Fruit fly (Drosophila melanogaster): ENCODE data around the gene CG13028.

CG13028 gene

DNA sequence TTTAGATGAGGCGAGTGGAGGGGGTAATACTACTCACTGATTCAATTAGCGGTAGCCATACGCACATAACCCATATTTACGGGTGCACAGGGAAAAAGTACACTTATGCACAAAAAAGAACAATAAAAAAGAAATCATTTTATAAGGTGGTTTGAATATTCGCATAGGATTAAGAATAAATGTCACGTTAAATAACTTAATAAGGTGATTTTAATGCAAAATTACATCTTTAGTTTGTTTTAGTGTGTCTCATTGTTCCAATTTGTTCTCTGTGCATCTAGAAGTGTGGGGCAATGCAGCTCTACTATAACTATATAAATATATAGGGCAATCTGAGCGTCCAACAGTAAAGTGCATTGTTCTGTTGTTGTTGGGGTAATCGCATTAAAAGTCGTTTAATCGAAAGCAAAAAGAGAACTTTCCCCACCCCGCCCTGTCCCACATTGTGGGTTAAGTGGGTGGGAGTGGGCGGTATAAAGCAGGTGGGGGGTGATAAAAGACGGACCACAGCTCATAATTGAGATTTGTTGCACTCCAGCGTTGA, 30.3 kb upstream of the CG13028 start:
- TF ChIP-seq CG9705 (GFP tag; optimal IDR thresholded peaks at IDR 0.05): no peak
- no peak for TF ChIP-seq usp (GFP tag; optimal IDR thresholded peaks at IDR 0.05)
- TF ChIP-seq tai (GFP tag; optimal IDR thresholded peaks at IDR 0.05): no peak
- TF ChIP-seq Hr78 (GFP tag; optimal IDR thresholded peaks at IDR 0.05): no peak
- TF ChIP-seq HLH106 (tag; optimal IDR thresholded peaks at IDR 0.05): no peak
- TF ChIP-seq h (GFP tag; optimal IDR thresholded peaks at IDR 0.05): no peak
- TF ChIP-seq psq (GFP tag; optimal IDR thresholded peaks at IDR 0.05): no peak
- no peak for TF ChIP-seq Dif (GFP tag; optimal IDR thresholded peaks at IDR 0.05; ENCODE audit: partially characterized antibody)
- TF ChIP-seq Jra (GFP tag; optimal IDR thresholded peaks at IDR 0.05): no peak
- TF ChIP-seq sage (GFP tag; optimal IDR thresholded peaks at IDR 0.05): no peak
- TF ChIP-seq pan (optimal IDR thresholded peaks at IDR 0.05): no peak
- no peak for TF ChIP-seq dmrt93B (GFP tag; optimal IDR thresholded peaks at IDR 0.05)
- TF ChIP-seq Mio (GFP tag; optimal IDR thresholded peaks at IDR 0.05): no peak
- no peak for TF ChIP-seq Abd-B (GFP tag; optimal IDR thresholded peaks at IDR 0.05)
- TF ChIP-seq brk (GFP tag; optimal IDR thresholded peaks at IDR 0.05): no peak
- no peak for TF ChIP-seq rgr (GFP tag; optimal IDR thresholded peaks at IDR 0.05)
- TF ChIP-seq br (GFP tag; optimal IDR thresholded peaks at IDR 0.05): no peak
- TF ChIP-seq Dfd (GFP tag; optimal IDR thresholded peaks at IDR 0.05): no peak
- TF ChIP-seq fru (GFP tag; optimal IDR thresholded peaks at IDR 0.05): no peak
- no peak for TF ChIP-seq dl (GFP tag; optimal IDR thresholded peaks at IDR 0.05; ENCODE audit: insufficient read depth in 1 of 2, partially characterized antibody in 2 of 2)

DNA sequence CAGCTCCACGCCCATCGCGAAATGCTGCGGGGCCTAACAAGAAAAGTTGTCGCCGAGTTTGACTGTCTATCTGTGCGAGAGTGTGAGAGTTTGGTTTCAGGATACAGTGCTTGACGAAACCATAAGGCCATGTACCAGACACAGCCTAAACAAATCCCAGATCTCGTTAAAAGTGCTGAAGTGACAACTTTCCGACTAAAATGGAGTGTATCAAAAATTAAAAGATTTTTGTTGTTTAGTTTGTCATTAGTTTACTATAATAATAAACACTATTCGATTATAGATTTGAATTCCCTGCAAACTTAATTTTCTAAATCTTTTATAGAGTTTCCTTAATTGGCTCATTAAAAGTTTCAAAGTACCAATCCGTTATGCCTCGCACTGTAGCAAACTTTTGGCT, 29.4 kb upstream of the CG13028 start:
- TF ChIP-seq dsf (GFP tag; optimal IDR thresholded peaks at IDR 0.05; ENCODE audit: borderline replicate concordance): no peak
- TF ChIP-seq CG32264 (GFP tag; optimal IDR thresholded peaks at IDR 0.05): no peak
- TF ChIP-seq Myc (optimal IDR thresholded peaks at IDR 0.05): no peak
- no peak for TF ChIP-seq Hr78 (GFP tag; optimal IDR thresholded peaks at IDR 0.05)
- TF ChIP-seq sage (GFP tag; optimal IDR thresholded peaks at IDR 0.05): no peak
- TF ChIP-seq Vsx2 (GFP tag; optimal IDR thresholded peaks at IDR 0.05; ENCODE audit: partially characterized antibody): no peak
- no peak for TF ChIP-seq lola (GFP tag; optimal IDR thresholded peaks at IDR 0.05)

dm6 chr3L:16896408-16896807, 26.6 kb upstream of the CG13028 start:
- no peak for TF ChIP-seq br (GFP tag; optimal IDR thresholded peaks at IDR 0.05)
- no peak for TF ChIP-seq Rel (GFP tag; optimal IDR thresholded peaks at IDR 0.05)
- TF ChIP-seq Rel (tag; optimal IDR thresholded peaks at IDR 0.05): no peak

- no peak for TF ChIP-seq OdsH (GFP tag; optimal IDR thresholded peaks at IDR 0.05)
- no peak for TF ChIP-seq Vsx2 (GFP tag; optimal IDR thresholded peaks at IDR 0.05; ENCODE audit: partially characterized antibody)
- no peak for TF ChIP-seq usp (GFP tag; optimal IDR thresholded peaks at IDR 0.05)
- no peak for TF ChIP-seq woc (GFP tag; optimal IDR thresholded peaks at IDR 0.05)
- no peak for TF ChIP-seq foxo (GFP tag; optimal IDR thresholded peaks at IDR 0.05)
- no peak for TF ChIP-seq Abd-B (GFP tag; optimal IDR thresholded peaks at IDR 0.05)
- no peak for TF ChIP-seq dmrt93B (GFP tag; optimal IDR thresholded peaks at IDR 0.05)
- no peak for TF ChIP-seq Myc (optimal IDR thresholded peaks at IDR 0.05)
- no peak for TF ChIP-seq sage (GFP tag; optimal IDR thresholded peaks at IDR 0.05)
- TF ChIP-seq pan (optimal IDR thresholded peaks at IDR 0.05): no peak
- no peak for TF ChIP-seq jim (GFP tag; optimal IDR thresholded peaks at IDR 0.05)
- TF ChIP-seq rgr (GFP tag; optimal IDR thresholded peaks at IDR 0.05): no peak
- no peak for TF ChIP-seq N (GFP tag; optimal IDR thresholded peaks at IDR 0.05)
Measured at dm6 chr3L:16910466-16910865, 12.6 kb upstream of the CG13028 start.

- TF ChIP-seq fru (GFP tag; optimal IDR thresholded peaks at IDR 0.05): no peak
- no peak for TF ChIP-seq woc (GFP tag; optimal IDR thresholded peaks at IDR 0.05)
- no peak for TF ChIP-seq dl (GFP tag; optimal IDR thresholded peaks at IDR 0.05; ENCODE audit: insufficient read depth in 1 of 2, partially characterized antibody in 2 of 2)
- no peak for TF ChIP-seq usp (GFP tag; optimal IDR thresholded peaks at IDR 0.05)
- TF ChIP-seq CG32264 (GFP tag; optimal IDR thresholded peaks at IDR 0.05): peak; percentile 15
- TF ChIP-seq Dif (GFP tag; optimal IDR thresholded peaks at IDR 0.05; ENCODE audit: partially characterized antibody): no peak
- no peak for TF ChIP-seq CG9705 (GFP tag; optimal IDR thresholded peaks at IDR 0.05)
- no peak for TF ChIP-seq Hnf4 (GFP tag; optimal IDR thresholded peaks at IDR 0.05)
- TF ChIP-seq Jra (GFP tag; optimal IDR thresholded peaks at IDR 0.05): no peak
- peak; percentile 85 for TF ChIP-seq Hr83 (GFP tag; optimal IDR thresholded peaks at IDR 0.05; ENCODE audit: poor library complexity, severe bottlenecking)
- peak; percentile 36 for TF ChIP-seq br (GFP tag; optimal IDR thresholded peaks at IDR 0.05)
- TF ChIP-seq Abd-B (GFP tag; optimal IDR thresholded peaks at IDR 0.05): no peak
- TF ChIP-seq Sp1 (GFP tag; optimal IDR thresholded peaks at IDR 0.05): peak; percentile 4
- no peak for TF ChIP-seq ey (GFP tag; optimal IDR thresholded peaks at IDR 0.05)
- TF ChIP-seq jim (GFP tag; optimal IDR thresholded peaks at IDR 0.05): no peak
- TF ChIP-seq Mio (GFP tag; optimal IDR thresholded peaks at IDR 0.05): no peak
- no peak for TF ChIP-seq N (GFP tag; optimal IDR thresholded peaks at IDR 0.05)
- TF ChIP-seq GATAd (GFP tag; optimal IDR thresholded peaks at IDR 0.05): no peak
- TF ChIP-seq dsf (GFP tag; optimal IDR thresholded peaks at IDR 0.05; ENCODE audit: borderline replicate concordance): no peak
- TF ChIP-seq OdsH (GFP tag; optimal IDR thresholded peaks at IDR 0.05): peak; percentile 37
- TF ChIP-seq Vsx2 (GFP tag; optimal IDR thresholded peaks at IDR 0.05; ENCODE audit: partially characterized antibody): no peak
- no peak for TF ChIP-seq Myc (optimal IDR thresholded peaks at IDR 0.05)
- TF ChIP-seq Hr78 (GFP tag; optimal IDR thresholded peaks at IDR 0.05): no peak
- TF ChIP-seq Dfd (GFP tag; optimal IDR thresholded peaks at IDR 0.05): no peak
- TF ChIP-seq foxo (GFP tag; optimal IDR thresholded peaks at IDR 0.05): peak in 1 of 2 experiments; percentile 14
- peak; percentile 22 for TF ChIP-seq CrebA (GFP tag; optimal IDR thresholded peaks at IDR 0.05; ENCODE audit: borderline replicate concordance)
- peak; percentile 60 for TF ChIP-seq h (GFP tag; optimal IDR thresholded peaks at IDR 0.05)
- no peak for TF ChIP-seq pan (optimal IDR thresholded peaks at IDR 0.05)
- TF ChIP-seq rgr (GFP tag; optimal IDR thresholded peaks at IDR 0.05): peak; percentile 46
Measured at dm6 chr3L:16914113-16914512, 8.9 kb upstream of the CG13028 start.

Data from whole organism, wandering third instar larva.